Worm (Caenorhabditis elegans) whole organism, L4 larva: ENCODE data around the gene Y105C5A.508.

Experiments
- D1046.2 ChIP-seq: fragments of 200-800 bp; sonication (Bioruptor generic); IDR thresholded peaks from 2 replicates; pipeline ENCODE4 v1.3.6; 2022; ENCODE audit warnings: missing genetic modification characterization, missing compliant biosample characterization
- Y5F2A.4 ChIP-seq: fragments of 200-800 bp; sonication (Bioruptor generic); optimal IDR thresholded peaks from 2 replicates; lab custom pipeline; 2018; ENCODE audit warnings: mild to moderate bottlenecking, missing genetic modification characterization, missing compliant biosample characterization
- aha-1 ChIP-seq: fragments of 150-350 bp; peaks from one replicate; lab custom pipeline; 2014; ENCODE audit warnings: missing biosample characterization, missing genetic modification characterization
- ama-1 ChIP-seq: fragments of 150-350 bp; optimal IDR thresholded peaks from 2 replicates; lab custom pipeline; 2014; ENCODE audit warnings: inconsistent platforms, mixed read lengths
- ceh-28 ChIP-seq: fragments of 150-350 bp; optimal IDR thresholded peaks from 2 replicates; lab custom pipeline; 2014; ENCODE audit warnings: missing biosample characterization, missing genetic modification reagents, missing genetic modification characterization
- ceh-44 ChIP-seq: fragments of 200-800 bp; sonication (Bioruptor generic); IDR thresholded peaks from 2 replicates; pipeline ENCODE4 v1.3.6; 2022; ENCODE audit warnings: missing genetic modification reagents, missing genetic modification characterization, missing compliant biosample characterization
- ceh-62 ChIP-seq: sonication (generic microtip); optimal IDR thresholded peaks from 2 replicates; lab custom pipeline; 2017; ENCODE audit warnings: missing biosample characterization, missing genetic modification characterization
- ces-1 ChIP-seq: fragments of 150-350 bp; sonication (generic microtip); optimal IDR thresholded peaks from 4 replicates; lab custom pipeline; 2014; ENCODE audit warnings: missing biosample characterization, missing genetic modification reagents, missing genetic modification characterization
- ctbp-1 ChIP-seq: fragments of 200-800 bp; sonication (Bioruptor generic); IDR thresholded peaks from 2 replicates; pipeline ENCODE4 v1.3.6; 2022; ENCODE audit warnings: missing genetic modification reagents, missing genetic modification characterization, missing compliant biosample characterization
- daf-16 ChIP-seq, 3 experiments: sonication (generic microtip); optimal IDR thresholded peaks; 2 replicates each; lab custom pipeline; 2016 to 2017; ENCODE audit warnings: missing genetic modification characterization in 3 of 3, missing genetic modification reagents in 3 of 3, mild to moderate bottlenecking in 2 of 3, missing compliant biosample characterization in 2 of 3, missing biosample characterization in 1 of 3, moderate library complexity in 1 of 3
- daf-19 ChIP-seq: fragments of 200-800 bp; sonication (Bioruptor generic); conservative IDR thresholded peaks from 2 replicates; pipeline ENCODE4 v1.3.6; 2022; ENCODE audit warnings: missing genetic modification characterization, missing compliant biosample characterization
- duxl-1 ChIP-seq: sonication (generic microtip); optimal IDR thresholded peaks from 2 replicates; lab custom pipeline; 2016; ENCODE audit warnings: mild to moderate bottlenecking, missing genetic modification characterization, moderate library complexity, missing compliant biosample characterization; ENCODE audit not compliant: poor library complexity
- dve-1 ChIP-seq: sonication (generic microtip); optimal IDR thresholded peaks from 2 replicates; lab custom pipeline; 2017; ENCODE audit warnings: antibody characterized with exemption, mild to moderate bottlenecking, missing genetic modification characterization, missing compliant biosample characterization; ENCODE audit not compliant: insufficient read depth
- hif-1 ChIP-seq, 2 experiments: sonication (generic microtip); optimal IDR thresholded peaks; 2 replicates each; lab custom pipeline; 2016 to 2017; ENCODE audit warnings: missing compliant biosample characterization in 2 of 2, missing genetic modification characterization in 2 of 2, missing genetic modification reagents in 2 of 2, missing genotype in 2 of 2, mild to moderate bottlenecking in 1 of 2
- hlh-11 ChIP-seq: fragments of 200-800 bp; sonication (Bioruptor generic); optimal IDR thresholded peaks from 2 replicates; lab custom pipeline; 2018; ENCODE audit warnings: mild to moderate bottlenecking, missing genetic modification characterization, missing compliant biosample characterization
- hmg-1.1 ChIP-seq: fragments of 200-800 bp; sonication (Bioruptor generic); IDR thresholded peaks from 2 replicates; pipeline ENCODE4 v1.3.6; 2022; ENCODE audit warnings: missing genetic modification reagents, missing genetic modification characterization, missing compliant biosample characterization
- lim-7 ChIP-seq: fragments of 200-800 bp; sonication (Bioruptor generic); IDR thresholded peaks from 2 replicates; pipeline ENCODE4 v1.3.6; 2022; ENCODE audit warnings: missing genetic modification characterization, missing compliant biosample characterization
- lin-13 ChIP-seq: fragments of 150-350 bp; optimal IDR thresholded peaks from 2 replicates; lab custom pipeline; 2014; ENCODE audit warnings: missing biosample characterization, missing genetic modification reagents, missing genetic modification characterization
- lin-29 ChIP-seq: fragments of 200-800 bp; sonication (Bioruptor generic); IDR thresholded peaks from 2 replicates; pipeline ENCODE4 v1.3.6; 2022; ENCODE audit warnings: missing genetic modification reagents, missing genetic modification characterization, missing compliant biosample characterization
- lsy-2 ChIP-seq, 2 experiments: fragments of 150-350 bp in 1 of 2; sonication (generic microtip) in 1 of 2; optimal IDR thresholded peaks; 2 replicates each; lab custom pipeline; 2014 to 2017; ENCODE audit warnings: missing biosample characterization in 2 of 2, missing genetic modification characterization in 2 of 2
- madf-5 ChIP-seq, 2 experiments: fragments of 200-800 bp; sonication (Bioruptor generic); IDR thresholded peaks; 2 replicates each; pipeline ENCODE4 v1.3.6; 2022; ENCODE audit warnings: missing compliant biosample characterization in 2 of 2, missing genetic modification characterization in 2 of 2
- mdl-1 ChIP-seq, 2 experiments: fragments of 150-350 bp in 1 of 2; sonication (generic microtip) in 1 of 2; optimal IDR thresholded peaks; 2 replicates each; lab custom pipeline; 2014 to 2017; ENCODE audit warnings: missing biosample characterization in 2 of 2, missing genetic modification characterization in 2 of 2
- nhr-48 ChIP-seq: sonication (generic microtip); optimal IDR thresholded peaks from 2 replicates; lab custom pipeline; 2016; ENCODE audit warnings: mild to moderate bottlenecking, missing genetic modification characterization, missing compliant biosample characterization
- nhr-76 ChIP-seq: fragments of 150-350 bp; optimal IDR thresholded peaks from 2 replicates; lab custom pipeline; 2014; ENCODE audit warnings: missing biosample characterization, missing genetic modification characterization
- nhr-77 ChIP-seq: fragments of 150-350 bp; optimal IDR thresholded peaks from 2 replicates; lab custom pipeline; 2014; ENCODE audit warnings: missing biosample characterization, missing genetic modification characterization
- php-3 ChIP-seq: fragments of 200-800 bp; sonication (Bioruptor generic); IDR thresholded peaks from 2 replicates; pipeline ENCODE4 v1.3.6; 2022; ENCODE audit warnings: missing genetic modification reagents, missing genetic modification characterization, missing compliant biosample characterization
- pqm-1 ChIP-seq: sonication (generic microtip); optimal IDR thresholded peaks from 2 replicates; lab custom pipeline; 2017; ENCODE audit warnings: missing biosample characterization, missing genetic modification characterization
- sdz-12 ChIP-seq: fragments of 200-800 bp; sonication (Bioruptor generic); optimal IDR thresholded peaks from 2 replicates; lab custom pipeline; 2018; ENCODE audit warnings: mild to moderate bottlenecking, missing genetic modification characterization, missing compliant biosample characterization
- snpc-1.2 ChIP-seq: fragments of 200-800 bp; sonication (Bioruptor generic); IDR thresholded peaks from 2 replicates; pipeline ENCODE4 v1.3.6; 2022; ENCODE audit warnings: missing genetic modification reagents, missing genetic modification characterization, missing compliant biosample characterization
- snpc-4 ChIP-seq: fragments of 150-350 bp; optimal IDR thresholded peaks from 2 replicates; lab custom pipeline; 2014; ENCODE audit warnings: missing biosample characterization, missing genetic modification characterization
- spr-3 ChIP-seq: fragments of 200-800 bp; sonication (Bioruptor generic); optimal IDR thresholded peaks from 2 replicates; lab custom pipeline; 2018; ENCODE audit warnings: mild to moderate bottlenecking, missing genetic modification characterization, missing compliant biosample characterization
- tra-1 ChIP-seq: fragments of 200-800 bp; sonication (Bioruptor generic); IDR thresholded peaks from 2 replicates; pipeline ENCODE4 v1.3.6; 2022; ENCODE audit warnings: missing genetic modification reagents, missing genetic modification characterization, missing compliant biosample characterization
- unc-39 ChIP-seq: sonication (generic microtip); optimal IDR thresholded peaks from 2 replicates; lab custom pipeline; 2017; ENCODE audit warnings: missing biosample characterization, missing genetic modification characterization
- unc-62 ChIP-seq, 3 experiments: fragments of 150-350 bp in 1 of 3; sonication (generic microtip); optimal IDR thresholded peaks in 2 of 3; peaks in 1 of 3; 1 replicate in 1 of 3; 2 replicates in 2 of 3; lab custom pipeline; 2014 to 2017; ENCODE audit warnings: missing biosample characterization in 3 of 3, missing genetic modification characterization in 3 of 3, missing genetic modification reagents in 3 of 3, missing genotype in 1 of 3
- zfp-3 ChIP-seq: fragments of 200-800 bp; sonication (Bioruptor generic); conservative IDR thresholded peaks from 2 replicates; pipeline ENCODE4 v1.3.6; 2022; ENCODE audit warnings: missing genetic modification reagents, missing genetic modification characterization, missing compliant biosample characterization
- zip-11 ChIP-seq: fragments of 200-800 bp; sonication (Bioruptor generic); IDR thresholded peaks from 2 replicates; pipeline ENCODE4 v1.3.6; 2022; ENCODE audit warnings: missing genetic modification characterization, missing compliant biosample characterization

Gene Y105C5A.508

ce11 chrIV:15583620-15584019 lies at the start of gene Y105C5A.508:
Gene Y105C5A.508, plus strand, starts transcription at chrIV:15583920.
- TF ChIP-seq lin-29 (no peak), php-3 (no peak), spr-3 (GFP tag; lab: Kevin White, UChicago) (no peak), nhr-76 (tag; lab: Kevin White, UChicago) (no peak), zfp-3 (GFP tag; lab: Robert Waterston, UW) (no peak), madf-5 (GFP tag; IDR thresholded peaks at IDR 0.05; lab: Robert Waterston, UW) (no peak), zip-11 (GFP tag; lab: Robert Waterston, UW) (no peak), nhr-77 (tag; lab: Kevin White, UChicago) (no peak), lin-13 (GFP tag; lab: Kevin White, UChicago) (no peak), D1046.2 (no peak), lim-7 (GFP tag; lab: Robert Waterston, UW) (no peak), daf-16 (GFP tag; optimal IDR thresholded peaks at IDR 0.05; lab: Kevin White, UChicago) (no peak), daf-16 (tag; optimal IDR thresholded peaks at IDR 0.05; lab: Kevin White, UChicago) (no peak)

- TF ChIP-seq aha-1 (tag; lab: Kevin White, UChicago) (peak; percentile 24), hlh-11 (tag; lab: Kevin White, UChicago) (no peak)
- TF ChIP-seq, all 104 proteins: peak for 1
Observed at ce11 chrIV:15537338-15537737, 46.4 kb upstream of the Y105C5A.508 start.

ce11 chrIV:15539447-15539994 lies 44.2 kb upstream of the Y105C5A.508 start, which contains the start of gene Y73F8A.35:
Gene Y73F8A.35, minus strand, starts transcription at chrIV:15539944.
- TF ChIP-seq lin-13 (GFP tag; lab: Kevin White, UChicago) (no peak), duxl-1 (tag; lab: Kevin White, UChicago) (no peak), ceh-44 (GFP tag; lab: Robert Waterston, UW) (no peak), ceh-28 (tag; lab: Kevin White, UChicago) (no peak), nhr-76 (tag; lab: Kevin White, UChicago) (no peak), unc-39 (no peak), aha-1 (tag; lab: Kevin White, UChicago) (peak; percentile 25), ama-1 (no peak), snpc-1.2 (GFP tag; lab: Robert Waterston, UW) (peak; percentile 55; the same call in 1 of the 2 replicates)

DNA sequence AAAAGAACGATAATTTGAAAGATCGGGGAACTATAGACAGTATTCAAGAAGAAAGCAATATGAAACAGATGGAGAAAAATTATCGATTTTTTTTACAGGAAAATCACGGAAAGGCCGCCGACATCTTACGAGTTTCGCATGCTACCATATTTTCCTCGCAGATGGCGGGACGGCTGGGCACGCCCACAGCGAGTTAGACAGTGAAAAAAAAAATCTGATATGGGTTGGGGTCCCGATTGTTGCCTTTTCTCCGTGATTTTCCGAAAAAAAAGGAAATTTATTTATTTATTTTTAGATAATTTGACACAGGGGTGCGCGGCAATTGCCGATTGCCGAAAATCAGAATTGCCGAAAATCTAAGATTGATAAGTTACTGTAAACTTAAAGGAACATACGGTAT lies 28.9 kb upstream of the Y105C5A.508 start:
- TF ChIP-seq hmg-1.1 (GFP tag; lab: Robert Waterston, UW) (no peak), ceh-44 (GFP tag; lab: Robert Waterston, UW) (no peak), snpc-1.2 (GFP tag; lab: Robert Waterston, UW) (peak; percentile 61; the same call in 1 of the 2 replicates)
- TF ChIP-seq, all 104 proteins: peak for 1

- TF ChIP-seq tra-1, result 0 out of 2 replicates have a peak, but pooled peaks have one; percentile 29
- TF ChIP-seq duxl-1 (tag; lab: Kevin White, UChicago), result peak; percentile 40
- peak in 1 of 2 experiments; percentile 3 for TF ChIP-seq unc-62 (GFP tag; optimal IDR thresholded peaks at IDR 0.05 in 1 of 2; lab: Kevin White, UChicago)
- TF ChIP-seq unc-62 (tag; optimal IDR thresholded peaks at IDR 0.05; lab: Kevin White, UChicago), result no peak
- no peak for TF ChIP-seq ces-1 (GFP tag; lab: Kevin White, UChicago)
- no peak for TF ChIP-seq hif-1 (tag; optimal IDR thresholded peaks at IDR 0.05; lab: Kevin White, UChicago)
- TF ChIP-seq lsy-2 (tag; optimal IDR thresholded peaks at IDR 0.05; lab: Kevin White, UChicago), result peak in 1 of 2 experiments; percentile 28
- TF ChIP-seq sdz-12 (GFP tag; lab: Kevin White, UChicago), result no peak
- no peak for TF ChIP-seq Y5F2A.4
- peak; percentile 41 for TF ChIP-seq pqm-1 (tag; lab: Kevin White, UChicago)
- no peak for TF ChIP-seq daf-16 (GFP tag; optimal IDR thresholded peaks at IDR 0.05; lab: Kevin White, UChicago)
- TF ChIP-seq daf-16 (tag; optimal IDR thresholded peaks at IDR 0.05; lab: Kevin White, UChicago), result peak; percentile 62
- TF ChIP-seq ceh-62, result no peak
- no peak for TF ChIP-seq mdl-1 (tag; optimal IDR thresholded peaks at IDR 0.05; lab: Kevin White, UChicago)
- TF ChIP-seq nhr-48 (tag; lab: Kevin White, UChicago), result no peak
- no peak for TF ChIP-seq snpc-4 (tag; lab: Kevin White, UChicago)
- no peak for TF ChIP-seq daf-19
- peak; percentile 23 for TF ChIP-seq dve-1 (tag; lab: Kevin White, UChicago)
- TF ChIP-seq ama-1, result no peak
- TF ChIP-seq ctbp-1 (GFP tag; lab: Robert Waterston, UW), result no peak
- TF ChIP-seq spr-3 (GFP tag; lab: Kevin White, UChicago), result no peak
Observed at ce11 chrIV:15559065-15559464, 24.7 kb upstream of the Y105C5A.508 start.
